Fruit fly (Drosophila melanogaster) whole organism, pupa: ENCODE data around the gene tgy.

Experiments
- CG10348 ChIP-seq: fragments of 200-800 bp; sonication (Bioruptor generic); IDR thresholded peaks from 2 replicates; pipeline ENCODE4 v1.3.6; 2022; ENCODE audit warnings: missing biosample characterization, missing genetic modification characterization
- CG12605 ChIP-seq: fragments of 200-800 bp; sonication (Bioruptor generic); IDR thresholded peaks from 2 replicates; pipeline ENCODE4 v1.3.6; 2022; ENCODE audit warnings: missing biosample characterization, missing genetic modification characterization
- CG13204 ChIP-seq: fragments of 200-800 bp; sonication (Bioruptor generic); optimal IDR thresholded peaks from 2 replicates; lab custom pipeline; 2018; ENCODE audit warnings: missing biosample characterization, mild to moderate bottlenecking, missing genetic modification characterization, moderate library complexity
- CG14655 ChIP-seq: fragments of 200-800 bp; sonication (Bioruptor generic); optimal IDR thresholded peaks from 3 replicates; lab custom pipeline; 2017; ENCODE audit warnings: mild to moderate bottlenecking, missing biosample characterization, missing genetic modification reagents, missing genetic modification characterization
- CG15710 ChIP-seq: fragments of 200-800 bp; sonication (Bioruptor generic); optimal IDR thresholded peaks from 2 replicates; lab custom pipeline; 2018; ENCODE audit warnings: missing biosample characterization, mild to moderate bottlenecking, missing genetic modification characterization, moderate library complexity
- CG17806 ChIP-seq: fragments of 200-800 bp; sonication (Bioruptor generic); optimal IDR thresholded peaks from 2 replicates; lab custom pipeline; 2018; ENCODE audit warnings: missing biosample characterization, mild to moderate bottlenecking, missing genetic modification characterization, moderate library complexity
- CG32121 ChIP-seq: fragments of 200-800 bp; sonication (Bioruptor generic); IDR thresholded peaks from 2 replicates; pipeline ENCODE4 v1.3.6; 2022; ENCODE audit warnings: missing biosample characterization, missing genetic modification characterization
- CG34367 ChIP-seq: fragments of 200-800 bp; sonication (Bioruptor generic); optimal IDR thresholded peaks from 2 replicates; lab custom pipeline; 2018; ENCODE audit warnings: missing biosample characterization, mild to moderate bottlenecking, missing genetic modification characterization
- CG4496 ChIP-seq: fragments of 200-800 bp; sonication (Bioruptor generic); IDR thresholded peaks from 3 replicates; pipeline ENCODE4 v1.3.6; 2022; ENCODE audit warnings: missing biosample characterization, missing genetic modification characterization
- CG8159 ChIP-seq: fragments of 200-800 bp; sonication (Bioruptor generic); optimal IDR thresholded peaks from 3 replicates; lab custom pipeline; 2018; ENCODE audit warnings: missing biosample characterization, mild to moderate bottlenecking, missing genetic modification characterization, moderate library complexity
- CG8301 ChIP-seq: fragments of 200-800 bp; sonication (Bioruptor generic); optimal IDR thresholded peaks from 2 replicates; lab custom pipeline; 2018; ENCODE audit warnings: missing biosample characterization, mild to moderate bottlenecking, missing genetic modification characterization
- CG9948 ChIP-seq: fragments of 200-800 bp; sonication (Bioruptor generic); optimal IDR thresholded peaks from 2 replicates; lab custom pipeline; 2018; ENCODE audit warnings: missing biosample characterization, mild to moderate bottlenecking, missing genetic modification characterization, moderate library complexity
- D1 ChIP-seq: fragments of 200-800 bp; sonication (Bioruptor generic); optimal IDR thresholded peaks from 2 replicates; lab custom pipeline; 2018; ENCODE audit warnings: missing biosample characterization, mild to moderate bottlenecking, missing genetic modification characterization, moderate library complexity
- EcR ChIP-seq: fragments of 200-800 bp; sonication (Bioruptor generic); optimal IDR thresholded peaks from 3 replicates; lab custom pipeline; 2019; ENCODE audit warnings: missing biosample characterization, missing genetic modification characterization, mild to moderate bottlenecking, moderate library complexity, missing genetic modification reagents
- Ets98B ChIP-seq: fragments of 200-800 bp; sonication (Bioruptor generic); IDR thresholded peaks from 2 replicates; pipeline ENCODE4 v1.3.6; 2022; ENCODE audit warnings: missing biosample characterization, missing genetic modification characterization
- Pif1A ChIP-seq: fragments of 200-800 bp; sonication (Bioruptor generic); optimal IDR thresholded peaks from 3 replicates; lab custom pipeline; 2016; ENCODE audit warnings: missing biosample characterization, missing genetic modification characterization
- Pif1B ChIP-seq: fragments of 200-800 bp; sonication (Bioruptor generic); optimal IDR thresholded peaks from 3 replicates; lab custom pipeline; 2016; ENCODE audit warnings: missing biosample characterization, missing genetic modification characterization
- Snoo ChIP-seq: fragments of 200-800 bp; sonication (Bioruptor generic); optimal IDR thresholded peaks from 3 replicates; lab custom pipeline; 2017; ENCODE audit warnings: missing biosample characterization, mild to moderate bottlenecking, missing genetic modification characterization, inconsistent platforms
- fd96Ca ChIP-seq: fragments of 200-800 bp; sonication (Bioruptor generic); IDR thresholded peaks from 3 replicates; pipeline ENCODE4 v1.3.6; 2022; ENCODE audit warnings: missing biosample characterization, missing genetic modification characterization
- gl ChIP-seq: fragments of 200-800 bp; sonication (Bioruptor generic); optimal IDR thresholded peaks from 2 replicates; lab custom pipeline; 2018; ENCODE audit warnings: missing biosample characterization, mild to moderate bottlenecking, missing genetic modification characterization
- rn ChIP-seq: fragments of 200-800 bp; sonication (Bioruptor generic); IDR thresholded peaks from 2 replicates; pipeline ENCODE4 v1.3.6; 2022; ENCODE audit warnings: missing biosample characterization, missing genetic modification characterization

tgy gene

dm6 chrX:19135768-19136167, 8.7 kb upstream of the tgy start, which contains the start of gene Obp18a:
Gene Obp18a (minus strand): TSS chrX:19135868.
- TF ChIP-seq Snoo (tag; lab: Kevin White, UChicago) = no peak
- TF ChIP-seq CG4496 (GFP tag; lab: Robert Waterston, UW) = no peak

DNA sequence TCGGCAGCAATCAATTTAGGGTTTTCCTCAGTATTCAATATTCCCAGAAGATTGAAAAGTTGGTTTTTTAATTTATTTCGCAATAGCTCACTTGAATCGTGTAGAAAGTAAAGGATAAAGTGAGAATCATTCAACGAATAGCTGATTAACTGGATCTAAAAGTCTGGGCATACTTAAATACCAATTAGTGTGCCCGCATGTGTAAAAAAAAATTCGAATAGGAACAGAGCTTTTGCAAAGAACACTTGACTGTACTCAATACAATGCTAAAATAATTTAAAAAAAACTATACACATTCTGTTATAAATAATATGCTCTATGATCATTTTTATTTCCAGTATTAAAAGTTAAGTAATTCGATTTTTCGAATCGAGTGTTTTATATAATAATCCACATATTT, 2.8 kb downstream of the tgy start, which contains the start of gene CG15882:
TSS of gene CG15882 (minus strand) at position 101 of the 400 bp plus-strand sequence.
- TF ChIP-seq CG10348 (GFP tag; lab: Robert Waterston, UW) (no peak), CG8159 (tag; lab: Kevin White, UChicago) (no peak), gl (tag; lab: Kevin White, UChicago) (no peak), Ets98B (GFP tag; lab: Robert Waterston, UW) (no peak), CG34367 (tag; lab: Kevin White, UChicago) (no peak), CG15710 (tag; lab: Kevin White, UChicago) (no peak), Snoo (tag; lab: Kevin White, UChicago) (no peak), Pif1B (GFP tag; lab: Kevin White, UChicago) (no peak)

- peak; percentile 32; the same call in 1 of the 2 replicates for TF ChIP-seq CG32121
- TF ChIP-seq Snoo (tag; lab: Kevin White, UChicago) = no peak
- no peak for TF ChIP-seq rn (GFP tag; lab: Robert Waterston, UW)
- no peak for TF ChIP-seq CG12605 (GFP tag; lab: Robert Waterston, UW)
- no peak for TF ChIP-seq CG9948 (tag; lab: Kevin White, UChicago)
- TF ChIP-seq CG15710 (tag; lab: Kevin White, UChicago) = peak; percentile 9
- TF ChIP-seq CG17806 (tag; lab: Kevin White, UChicago) = peak; percentile 31
- TF ChIP-seq fd96Ca = peak; percentile 54; the same call in 1 of the 3 replicates
- TF ChIP-seq D1 (tag; lab: Kevin White, UChicago) = no peak
- TF ChIP-seq CG8301 (tag; lab: Kevin White, UChicago) = peak; percentile 33
- TF ChIP-seq CG14655 = peak; percentile 41
- peak; percentile 62; the same call in 1 of the 3 replicates for TF ChIP-seq CG4496 (GFP tag; lab: Robert Waterston, UW)
- TF ChIP-seq Ets98B (GFP tag; lab: Robert Waterston, UW) = no peak
- peak; percentile 13 for TF ChIP-seq CG8159 (tag; lab: Kevin White, UChicago)
- TF ChIP-seq CG10348 (GFP tag; lab: Robert Waterston, UW) = no peak
- TF ChIP-seq Pif1A = peak; percentile 20
- no peak for TF ChIP-seq gl (tag; lab: Kevin White, UChicago)
- TF ChIP-seq EcR = no peak
- TF ChIP-seq CG13204 (GFP tag; lab: Kevin White, UChicago) = no peak
- no peak for TF ChIP-seq Pif1B (GFP tag; lab: Kevin White, UChicago)
- no peak for TF ChIP-seq CG34367 (tag; lab: Kevin White, UChicago)
- TF ChIP-seq, all 21 proteins: peak for 9
Observed at dm6 chrX:19120367-19120766, 6.7 kb downstream of the tgy start.

DNA sequence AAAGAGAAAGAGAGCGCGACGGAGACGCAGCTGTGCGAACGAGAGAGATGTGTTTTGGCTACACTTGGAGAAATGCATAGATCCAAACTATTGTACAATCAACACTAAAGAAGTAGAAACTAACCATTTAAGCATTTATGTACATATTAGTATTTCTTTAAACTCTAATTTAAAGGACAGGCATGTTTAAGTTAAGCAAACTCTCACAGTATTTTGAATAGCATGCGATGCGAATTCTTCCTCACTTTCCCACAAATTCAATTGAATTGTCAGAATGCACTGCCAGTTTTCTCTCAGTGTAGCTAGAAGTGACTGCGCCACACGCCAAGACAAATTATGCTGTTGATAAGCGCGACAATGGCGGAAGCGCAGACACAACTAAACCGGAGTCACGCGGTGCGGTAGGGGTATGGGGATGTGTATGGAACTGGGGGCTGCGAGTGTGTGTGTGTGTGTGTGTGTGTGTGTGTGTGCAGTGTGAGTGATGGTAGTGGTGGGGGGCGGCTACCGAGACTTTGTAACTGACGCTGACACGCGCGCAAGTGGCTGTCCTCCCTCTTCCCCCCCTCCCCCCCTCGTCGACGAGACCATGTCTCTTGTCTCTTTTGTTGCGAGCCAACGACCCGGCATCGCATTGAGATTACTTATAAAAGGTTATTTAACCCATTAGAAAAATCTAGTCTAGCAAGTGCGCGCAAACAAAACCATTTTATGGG, 20.1 kb downstream of the tgy start:
- TF ChIP-seq Snoo (tag; lab: Kevin White, UChicago) (no peak), CG15710 (tag; lab: Kevin White, UChicago) (peak; percentile 30), CG8301 (tag; lab: Kevin White, UChicago) (peak; percentile 65), CG14655 (peak; percentile 70), gl (tag; lab: Kevin White, UChicago) (no peak), CG9948 (tag; lab: Kevin White, UChicago) (peak; percentile 41), Ets98B (GFP tag; lab: Robert Waterston, UW) (no peak), CG13204 (GFP tag; lab: Kevin White, UChicago) (no peak), D1 (tag; lab: Kevin White, UChicago) (no peak), CG8159 (tag; lab: Kevin White, UChicago) (peak; percentile 41), CG10348 (GFP tag; lab: Robert Waterston, UW) (no peak), rn (GFP tag; lab: Robert Waterston, UW) (peak; percentile 9; the same call in 1 of the 2 replicates), Pif1A (peak; percentile 9), fd96Ca (peak; percentile 50; the same call in 1 of the 3 replicates), CG34367 (tag; lab: Kevin White, UChicago) (peak; percentile 15)

dm6 chrX:19096179-19096578, 30.9 kb downstream of the tgy start:
- TF ChIP-seq EcR = no peak
- no peak for TF ChIP-seq gl (tag; lab: Kevin White, UChicago)
- no peak for TF ChIP-seq CG4496 (GFP tag; lab: Robert Waterston, UW)
- no peak for TF ChIP-seq CG14655
- no peak for TF ChIP-seq Snoo (tag; lab: Kevin White, UChicago)
- no peak for TF ChIP-seq Ets98B (GFP tag; lab: Robert Waterston, UW)
- no peak for TF ChIP-seq CG8301 (tag; lab: Kevin White, UChicago)
- no peak for TF ChIP-seq CG8159 (tag; lab: Kevin White, UChicago)
- TF ChIP-seq CG9948 (tag; lab: Kevin White, UChicago) = no peak
- no peak for TF ChIP-seq CG34367 (tag; lab: Kevin White, UChicago)
- TF ChIP-seq D1 (tag; lab: Kevin White, UChicago) = no peak
- no peak for TF ChIP-seq CG15710 (tag; lab: Kevin White, UChicago)
- TF ChIP-seq CG13204 (GFP tag; lab: Kevin White, UChicago) = no peak
- TF ChIP-seq CG32121 = no peak
- TF ChIP-seq Pif1A = no peak
